Worm (Caenorhabditis elegans): Measurements from ENCODE around the gene C04C3.4.

DNA sequence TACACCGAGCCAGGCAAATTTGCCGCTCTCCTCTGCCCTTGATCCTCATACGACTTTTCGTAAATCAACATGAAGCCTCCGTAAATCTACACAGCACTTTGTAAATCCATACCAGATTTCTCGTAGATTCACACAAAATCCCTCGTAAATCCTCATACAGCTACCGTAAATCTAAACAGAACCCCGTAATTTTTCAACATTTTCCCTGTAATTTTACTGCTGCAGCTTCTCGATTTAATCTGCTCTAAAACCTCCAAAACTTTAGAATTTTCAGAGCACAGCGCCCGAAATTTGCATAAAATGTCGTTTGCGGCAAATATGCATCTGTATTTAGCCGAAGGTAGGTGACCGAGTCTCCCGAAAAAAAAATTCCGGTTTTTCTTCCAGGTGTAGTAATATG, 39.4 kb upstream of the C04C3.4 start, which contains the start of gene F42A6.1:
- TF ChIP-seq egl-27 (tag; optimal IDR thresholded peaks at IDR 0.05): no peak
- TF ChIP-seq lin-13 (GFP tag; optimal IDR thresholded peaks at IDR 0.05): no peak
- no peak for TF ChIP-seq elt-1 (tag; optimal IDR thresholded peaks at IDR 0.05)
- no peak for TF ChIP-seq ama-1 (optimal IDR thresholded peaks at IDR 0.05)
- no peak for TF ChIP-seq sma-9 (GFP tag; optimal IDR thresholded peaks at IDR 0.05)
- no peak for TF ChIP-seq sma-9 (tag; optimal IDR thresholded peaks at IDR 0.05)

Data from whole organism, L2 larva.